Fruit fly (Drosophila melanogaster): ENCODE measurements around the gene CG32017.

DNA sequence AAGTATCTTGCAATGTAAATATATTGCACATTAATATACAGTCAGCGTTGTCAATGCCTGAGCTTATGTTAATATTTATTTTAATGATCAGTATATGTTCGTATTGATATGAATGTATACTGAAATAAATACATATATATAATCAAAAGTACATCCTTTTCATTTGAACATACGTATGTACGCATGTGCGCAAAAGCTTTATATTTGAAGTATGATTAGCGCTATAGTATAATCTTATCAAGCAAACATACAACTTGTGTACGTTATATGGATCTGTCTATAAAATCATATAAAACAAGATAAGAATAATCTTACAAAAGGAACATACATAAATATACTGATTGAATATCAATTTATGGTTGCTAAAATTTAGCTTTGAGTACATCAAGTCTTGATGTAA lies 37.2 kb upstream of the CG32017 start:
- TF ChIP-seq psq (optimal IDR thresholded peaks at IDR 0.05) (no peak), ttk (optimal IDR thresholded peaks at IDR 0.05) (no peak), Myc (optimal IDR thresholded peaks at IDR 0.05) (no peak), h (optimal IDR thresholded peaks at IDR 0.05) (no peak)
